Fruit fly (Drosophila melanogaster) whole organism, pupa: ENCODE data around the gene CG10283.

Experiments
- CG10348 ChIP-seq: fragments of 200-800 bp; sonication (Bioruptor generic); IDR thresholded peaks from 2 replicates; pipeline ENCODE4 v1.3.6; 2022; ENCODE audit warnings: missing biosample characterization, missing genetic modification characterization
- CG12605 ChIP-seq: fragments of 200-800 bp; sonication (Bioruptor generic); IDR thresholded peaks from 2 replicates; pipeline ENCODE4 v1.3.6; 2022; ENCODE audit warnings: missing biosample characterization, missing genetic modification characterization
- CG13204 ChIP-seq: fragments of 200-800 bp; sonication (Bioruptor generic); optimal IDR thresholded peaks from 2 replicates; lab custom pipeline; 2018; ENCODE audit warnings: missing biosample characterization, mild to moderate bottlenecking, missing genetic modification characterization, moderate library complexity
- CG14655 ChIP-seq: fragments of 200-800 bp; sonication (Bioruptor generic); optimal IDR thresholded peaks from 3 replicates; lab custom pipeline; 2017; ENCODE audit warnings: mild to moderate bottlenecking, missing biosample characterization, missing genetic modification reagents, missing genetic modification characterization
- CG15710 ChIP-seq: fragments of 200-800 bp; sonication (Bioruptor generic); optimal IDR thresholded peaks from 2 replicates; lab custom pipeline; 2018; ENCODE audit warnings: missing biosample characterization, mild to moderate bottlenecking, missing genetic modification characterization, moderate library complexity
- CG17806 ChIP-seq: fragments of 200-800 bp; sonication (Bioruptor generic); optimal IDR thresholded peaks from 2 replicates; lab custom pipeline; 2018; ENCODE audit warnings: missing biosample characterization, mild to moderate bottlenecking, missing genetic modification characterization, moderate library complexity
- CG32121 ChIP-seq: fragments of 200-800 bp; sonication (Bioruptor generic); IDR thresholded peaks from 2 replicates; pipeline ENCODE4 v1.3.6; 2022; ENCODE audit warnings: missing biosample characterization, missing genetic modification characterization
- CG34367 ChIP-seq: fragments of 200-800 bp; sonication (Bioruptor generic); optimal IDR thresholded peaks from 2 replicates; lab custom pipeline; 2018; ENCODE audit warnings: missing biosample characterization, mild to moderate bottlenecking, missing genetic modification characterization
- CG4496 ChIP-seq: fragments of 200-800 bp; sonication (Bioruptor generic); IDR thresholded peaks from 3 replicates; pipeline ENCODE4 v1.3.6; 2022; ENCODE audit warnings: missing biosample characterization, missing genetic modification characterization
- CG8159 ChIP-seq: fragments of 200-800 bp; sonication (Bioruptor generic); optimal IDR thresholded peaks from 3 replicates; lab custom pipeline; 2018; ENCODE audit warnings: missing biosample characterization, mild to moderate bottlenecking, missing genetic modification characterization, moderate library complexity
- CG8301 ChIP-seq: fragments of 200-800 bp; sonication (Bioruptor generic); optimal IDR thresholded peaks from 2 replicates; lab custom pipeline; 2018; ENCODE audit warnings: missing biosample characterization, mild to moderate bottlenecking, missing genetic modification characterization
- CG9948 ChIP-seq: fragments of 200-800 bp; sonication (Bioruptor generic); optimal IDR thresholded peaks from 2 replicates; lab custom pipeline; 2018; ENCODE audit warnings: missing biosample characterization, mild to moderate bottlenecking, missing genetic modification characterization, moderate library complexity
- D1 ChIP-seq: fragments of 200-800 bp; sonication (Bioruptor generic); optimal IDR thresholded peaks from 2 replicates; lab custom pipeline; 2018; ENCODE audit warnings: missing biosample characterization, mild to moderate bottlenecking, missing genetic modification characterization, moderate library complexity
- EcR ChIP-seq: fragments of 200-800 bp; sonication (Bioruptor generic); optimal IDR thresholded peaks from 3 replicates; lab custom pipeline; 2019; ENCODE audit warnings: missing biosample characterization, missing genetic modification characterization, mild to moderate bottlenecking, moderate library complexity, missing genetic modification reagents
- Ets98B ChIP-seq: fragments of 200-800 bp; sonication (Bioruptor generic); IDR thresholded peaks from 2 replicates; pipeline ENCODE4 v1.3.6; 2022; ENCODE audit warnings: missing biosample characterization, missing genetic modification characterization
- Pif1A ChIP-seq: fragments of 200-800 bp; sonication (Bioruptor generic); optimal IDR thresholded peaks from 3 replicates; lab custom pipeline; 2016; ENCODE audit warnings: missing biosample characterization, missing genetic modification characterization
- Pif1B ChIP-seq: fragments of 200-800 bp; sonication (Bioruptor generic); optimal IDR thresholded peaks from 3 replicates; lab custom pipeline; 2016; ENCODE audit warnings: missing biosample characterization, missing genetic modification characterization
- Snoo ChIP-seq: fragments of 200-800 bp; sonication (Bioruptor generic); optimal IDR thresholded peaks from 3 replicates; lab custom pipeline; 2017; ENCODE audit warnings: missing biosample characterization, mild to moderate bottlenecking, missing genetic modification characterization, inconsistent platforms
- fd96Ca ChIP-seq: fragments of 200-800 bp; sonication (Bioruptor generic); IDR thresholded peaks from 3 replicates; pipeline ENCODE4 v1.3.6; 2022; ENCODE audit warnings: missing biosample characterization, missing genetic modification characterization
- gl ChIP-seq: fragments of 200-800 bp; sonication (Bioruptor generic); optimal IDR thresholded peaks from 2 replicates; lab custom pipeline; 2018; ENCODE audit warnings: missing biosample characterization, mild to moderate bottlenecking, missing genetic modification characterization
- rn ChIP-seq: fragments of 200-800 bp; sonication (Bioruptor generic); IDR thresholded peaks from 2 replicates; pipeline ENCODE4 v1.3.6; 2022; ENCODE audit warnings: missing biosample characterization, missing genetic modification characterization

The CG10283 gene

dm6 chr2L:18481746-18482145, 2.6 kb downstream of the CG10283 start:
- TF ChIP-seq CG12605 = no peak
- peak; percentile 70 for TF ChIP-seq EcR
- TF ChIP-seq Pif1B (GFP tag; lab: Kevin White, UChicago) = no peak
- TF ChIP-seq CG13204 (GFP tag; lab: Kevin White, UChicago) = peak; percentile 60
- TF ChIP-seq Snoo (tag; lab: Kevin White, UChicago) = no peak
- TF ChIP-seq CG10348 = no peak
- TF ChIP-seq, all 21 proteins: peak for 2

dm6 chr2L:18481064-18481463, 3.2 kb downstream of the CG10283 start:
- TF ChIP-seq gl (tag; lab: Kevin White, UChicago) = no peak
- TF ChIP-seq Pif1A (GFP tag; lab: Kevin White, UChicago) = no peak
- TF ChIP-seq fd96Ca (GFP tag; lab: Robert Waterston, UW) = no peak
- no peak for TF ChIP-seq EcR
- no peak for TF ChIP-seq CG14655 (GFP tag; lab: Kevin White, UChicago)
- TF ChIP-seq rn (GFP tag; lab: Robert Waterston, UW) = no peak
- TF ChIP-seq CG17806 (tag; lab: Kevin White, UChicago) = no peak
- no peak for TF ChIP-seq CG9948 (tag; lab: Kevin White, UChicago)
- no peak for TF ChIP-seq CG10348

DNA sequence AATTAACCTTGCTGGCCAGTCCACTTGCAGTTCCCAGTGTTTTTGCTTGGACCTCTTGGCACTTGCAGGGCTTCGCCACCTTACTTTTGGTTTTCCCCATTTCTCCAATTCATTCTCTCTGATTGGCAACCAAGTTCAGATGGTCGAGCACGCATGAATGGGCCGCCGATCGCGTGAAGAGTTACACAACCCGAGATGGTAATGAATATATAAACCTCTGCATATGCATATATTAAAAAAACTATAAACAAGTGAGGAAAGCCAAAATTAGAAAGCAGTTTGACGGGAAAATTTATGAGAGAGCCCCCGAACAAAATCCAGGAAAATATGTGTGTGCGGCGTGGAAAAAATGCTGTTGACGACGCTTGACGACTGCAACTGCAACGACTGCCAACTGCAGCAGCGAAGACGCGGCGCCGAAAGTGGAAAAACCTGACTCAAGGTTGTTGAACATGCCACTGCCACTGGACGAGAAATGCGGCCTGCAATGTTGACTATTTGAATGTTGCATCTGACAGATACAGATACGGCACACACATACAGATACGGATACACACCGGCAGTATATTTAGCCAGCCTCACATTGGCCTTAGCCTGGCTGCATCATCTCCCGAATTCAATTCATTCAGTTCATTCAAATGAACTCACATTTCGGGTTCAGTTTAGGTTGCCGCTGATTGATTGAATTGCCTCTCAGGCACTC, 3.8 kb downstream of the CG10283 start:
- TF ChIP-seq CG12605 (no peak), CG17806 (tag; lab: Kevin White, UChicago) (no peak), EcR (peak; percentile 73), rn (GFP tag; lab: Robert Waterston, UW) (no peak)

- TF ChIP-seq CG14655 (GFP tag; lab: Kevin White, UChicago) (no peak), EcR (peak; percentile 7), CG4496 (GFP tag; lab: Robert Waterston, UW) (0 out of 3 replicates have a peak, but pooled peaks have one; percentile 25)
Observed at dm6 chr2L:18479177-18479521, 5.2 kb downstream of the CG10283 start.

dm6 chr2L:18478509-18479176, 5.7 kb downstream of the CG10283 start:
- no peak for TF ChIP-seq CG32121 (GFP tag; lab: Robert Waterston, UW)
- TF ChIP-seq CG14655 (GFP tag; lab: Kevin White, UChicago) = no peak
- no peak for TF ChIP-seq D1 (tag; lab: Kevin White, UChicago)

- TF ChIP-seq CG12605 (peak; percentile 63), CG14655 (GFP tag; lab: Kevin White, UChicago) (peak; percentile 73), CG10348 (no peak), rn (GFP tag; lab: Robert Waterston, UW) (peak; percentile 74), gl (tag; lab: Kevin White, UChicago) (peak; percentile 77), D1 (tag; lab: Kevin White, UChicago) (peak; percentile 73), CG9948 (tag; lab: Kevin White, UChicago) (peak; percentile 87), EcR (peak; percentile 78), CG32121 (GFP tag; lab: Robert Waterston, UW) (peak; percentile 47; the same call in 1 of the 2 replicates), CG15710 (tag; lab: Kevin White, UChicago) (peak; percentile 94), CG4496 (GFP tag; lab: Robert Waterston, UW) (peak; percentile 85), Snoo (tag; lab: Kevin White, UChicago) (peak; percentile 75), Ets98B (GFP tag; lab: Robert Waterston, UW) (peak; percentile 72), CG34367 (tag; lab: Kevin White, UChicago) (peak; percentile 86), CG13204 (GFP tag; lab: Kevin White, UChicago) (peak; percentile 76), Pif1B (GFP tag; lab: Kevin White, UChicago) (peak; percentile 78), CG17806 (tag; lab: Kevin White, UChicago) (peak; percentile 89), CG8159 (tag; lab: Kevin White, UChicago) (peak; percentile 93), CG8301 (tag; lab: Kevin White, UChicago) (peak; percentile 64), Pif1A (GFP tag; lab: Kevin White, UChicago) (peak; percentile 85), fd96Ca (GFP tag; lab: Robert Waterston, UW) (0 out of 3 replicates have a peak, but pooled peaks have one; percentile 25)
Observed at dm6 chr2L:18477455-18477854, 6.9 kb downstream of the CG10283 start.

DNA sequence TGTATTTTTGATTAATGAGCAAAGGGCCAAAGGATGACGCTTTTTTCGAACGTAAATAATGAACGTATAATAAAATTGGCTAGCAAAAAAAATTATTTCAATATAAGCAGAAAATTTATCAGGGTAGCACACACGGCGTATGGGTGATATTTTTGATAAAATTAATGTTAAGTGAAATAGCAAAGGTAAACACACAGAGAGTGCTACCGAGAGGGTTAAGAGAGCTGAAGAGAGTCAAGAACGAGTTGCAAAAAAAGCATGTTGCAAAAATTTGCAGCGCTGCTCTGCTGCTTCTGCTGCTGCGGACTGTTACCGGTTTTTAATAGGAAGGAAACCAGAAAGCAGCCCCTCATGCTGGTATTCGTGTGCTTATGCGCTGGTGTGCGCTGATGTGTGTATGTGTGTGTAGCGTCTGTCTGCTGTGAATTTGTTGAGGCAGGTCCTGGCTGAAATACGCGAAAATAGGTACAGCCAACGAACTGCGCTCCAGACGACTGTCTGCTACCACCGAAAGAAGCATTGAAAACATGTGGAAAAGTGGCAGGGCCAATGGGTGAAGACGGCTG, 14.7 kb downstream of the CG10283 start:
- TF ChIP-seq CG13204 (GFP tag; lab: Kevin White, UChicago) (no peak), EcR (peak; percentile 91), fd96Ca (GFP tag; lab: Robert Waterston, UW) (no peak), D1 (tag; lab: Kevin White, UChicago) (no peak), Pif1A (GFP tag; lab: Kevin White, UChicago) (no peak), gl (tag; lab: Kevin White, UChicago) (no peak), CG14655 (GFP tag; lab: Kevin White, UChicago) (no peak), CG32121 (GFP tag; lab: Robert Waterston, UW) (no peak), CG4496 (GFP tag; lab: Robert Waterston, UW) (peak; percentile 57; the same call in 1 of the 3 replicates), CG17806 (tag; lab: Kevin White, UChicago) (no peak), Snoo (tag; lab: Kevin White, UChicago) (peak; percentile 47), CG12605 (no peak), CG9948 (tag; lab: Kevin White, UChicago) (no peak), CG34367 (tag; lab: Kevin White, UChicago) (no peak), Pif1B (GFP tag; lab: Kevin White, UChicago) (no peak), CG10348 (no peak), CG15710 (tag; lab: Kevin White, UChicago) (no peak), CG8301 (tag; lab: Kevin White, UChicago) (no peak), CG8159 (tag; lab: Kevin White, UChicago) (no peak), rn (GFP tag; lab: Robert Waterston, UW) (no peak), Ets98B (GFP tag; lab: Robert Waterston, UW) (no peak; the same call in 1 of the 2 replicates)
